Worm (Caenorhabditis elegans) whole organism, L3 larva: ENCODE results near the gene B0334.10.

Source experiments
- aly-2 ChIP-seq: fragments of 150-350 bp; optimal IDR thresholded peaks from 2 replicates; lab custom pipeline; 2014; ENCODE audit warnings: missing biosample characterization, missing genetic modification characterization
- ceh-82 ChIP-seq: fragments of 150-350 bp; optimal IDR thresholded peaks from 2 replicates; lab custom pipeline; 2014; ENCODE audit warnings: missing biosample characterization, missing genetic modification characterization
- egl-27 ChIP-seq: sonication (generic microtip); optimal IDR thresholded peaks from 4 replicates; lab custom pipeline; 2017; ENCODE audit warnings: missing biosample characterization, missing genetic modification reagents, missing genetic modification characterization
- elt-3 ChIP-seq, 3 experiments: fragments of 150-350 bp in 1 of 3; sonication (generic microtip) in 2 of 3; optimal IDR thresholded peaks; 2 replicates in 2 of 3; 4 replicates in 1 of 3; lab custom pipeline; 2014 to 2017; ENCODE audit warnings: missing biosample characterization in 3 of 3, missing genetic modification characterization in 3 of 3
- mdl-1 ChIP-seq: fragments of 150-350 bp; optimal IDR thresholded peaks from 2 replicates; lab custom pipeline; 2014; ENCODE audit warnings: missing biosample characterization, missing genetic modification characterization
- nhr-25 ChIP-seq: sonication (generic microtip); optimal IDR thresholded peaks from 2 replicates; lab custom pipeline; 2017; ENCODE audit warnings: missing biosample characterization, missing genetic modification characterization
- pha-4 ChIP-seq: fragments of 150-350 bp; optimal IDR thresholded peaks from 2 replicates; lab custom pipeline; 2014; ENCODE audit warnings: missing biosample characterization, missing genetic modification reagents, missing genetic modification characterization
- pqm-1 ChIP-seq: fragments of 150-350 bp; optimal IDR thresholded peaks from 2 replicates; lab custom pipeline; 2017; ENCODE audit warnings: missing biosample characterization, missing genetic modification characterization, inconsistent platforms
- unc-62 ChIP-seq: fragments of 150-350 bp; sonication (generic microtip); optimal IDR thresholded peaks from 4 replicates; lab custom pipeline; 2014; ENCODE audit warnings: missing biosample characterization, missing genetic modification reagents, missing genetic modification characterization
- ztf-4 ChIP-seq: fragments of 150-350 bp; optimal IDR thresholded peaks from 2 replicates; lab custom pipeline; 2014; ENCODE audit warnings: missing biosample characterization, missing genetic modification characterization

DNA sequence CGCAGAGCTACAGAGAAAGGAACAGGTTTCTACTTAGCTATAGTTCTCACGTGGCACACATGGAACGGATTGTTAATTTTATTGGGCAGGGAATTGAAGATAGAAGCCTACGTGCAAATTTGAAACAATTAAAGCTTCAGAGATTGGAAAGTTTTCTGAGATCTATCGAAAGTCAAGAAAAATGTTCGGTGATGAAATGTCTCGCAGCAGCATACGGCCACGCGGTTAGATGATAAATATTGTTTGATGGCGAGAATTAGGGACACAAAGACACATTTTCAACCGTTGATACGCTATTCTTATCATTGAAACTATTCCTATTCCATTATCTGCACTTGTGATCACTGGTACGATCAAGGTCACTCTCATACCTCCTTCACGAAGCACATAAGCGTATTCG is 45.7 kb upstream of the B0334.10 start:
- TF ChIP-seq ceh-82 (tag; lab: Kevin White, UChicago) (no peak), nhr-25 (peak; percentile 51), mdl-1 (peak; percentile 4), egl-27 (tag; lab: Kevin White, UChicago) (no peak), ztf-4 (tag; lab: Kevin White, UChicago) (no peak), pha-4 (tag; lab: Kevin White, UChicago) (peak; percentile 5), elt-3 (tag; optimal IDR thresholded peaks at IDR 0.05; lab: Kevin White, UChicago) (peak; percentile 24 to 86 (median 76)), unc-62 (GFP tag; lab: Kevin White, UChicago) (no peak), aly-2 (tag; lab: Kevin White, UChicago) (no peak), pqm-1 (tag; lab: Kevin White, UChicago) (peak; percentile 77)
